Fruit fly (Drosophila melanogaster) whole organism, embryonic: ENCODE results near the gene CG9360.

Experiments used
- Antp ChIP-seq: fragments of 200-800 bp; sonication (Bioruptor generic); optimal IDR thresholded peaks from 3 replicates; lab custom pipeline; 2016; ENCODE audit warnings: missing biosample characterization, missing genetic modification characterization
- B-H2 ChIP-seq: fragments of 200-800 bp; sonication (Bioruptor generic); optimal IDR thresholded peaks from 2 replicates; lab custom pipeline; 2018; ENCODE audit warnings: missing biosample characterization, mild to moderate bottlenecking, missing genetic modification characterization
- C15 ChIP-seq: fragments of 200-800 bp; sonication (Bioruptor generic); IDR thresholded peaks from 3 replicates; pipeline ENCODE4 v1.3.6; 2022; ENCODE audit warnings: missing biosample characterization, missing genetic modification characterization
- CG10147 ChIP-seq: fragments of 200-800 bp; sonication (Bioruptor generic); optimal IDR thresholded peaks from 2 replicates; lab custom pipeline; 2019; ENCODE audit warnings: missing biosample characterization, mild to moderate bottlenecking, missing genetic modification characterization, moderate library complexity
- CG11504 ChIP-seq: fragments of 200-800 bp; sonication (Bioruptor generic); optimal IDR thresholded peaks from 3 replicates; lab custom pipeline; 2019; ENCODE audit warnings: missing biosample characterization, mild to moderate bottlenecking, missing genetic modification characterization, moderate library complexity
- CG12071 ChIP-seq: fragments of 200-800 bp; sonication (Bioruptor generic); optimal IDR thresholded peaks from 3 replicates; lab custom pipeline; 2018; ENCODE audit warnings: missing biosample characterization, mild to moderate bottlenecking, missing genetic modification characterization
- CG12104 ChIP-seq: fragments of 200-800 bp; sonication (Bioruptor generic); optimal IDR thresholded peaks from 3 replicates; lab custom pipeline; 2016; ENCODE audit warnings: missing biosample characterization, missing genetic modification characterization
- CG12155 ChIP-seq: fragments of 200-800 bp; sonication (Bioruptor generic); optimal IDR thresholded peaks from 3 replicates; lab custom pipeline; 2016; ENCODE audit warnings: missing biosample characterization, missing genetic modification characterization
- CG15269 ChIP-seq: fragments of 200-800 bp; sonication (Bioruptor generic); optimal IDR thresholded peaks from 2 replicates; lab custom pipeline; 2018; ENCODE audit warnings: missing biosample characterization, mild to moderate bottlenecking, missing genetic modification characterization, moderate library complexity
- CG1602 ChIP-seq: fragments of 200-800 bp; sonication (Bioruptor generic); optimal IDR thresholded peaks from 3 replicates; lab custom pipeline; 2016; ENCODE audit warnings: missing biosample characterization, missing genetic modification characterization
- CG16815 ChIP-seq: fragments of 200-800 bp; sonication (Bioruptor generic); optimal IDR thresholded peaks from 3 replicates; lab custom pipeline; 2017; ENCODE audit warnings: missing biosample characterization, mild to moderate bottlenecking, missing genetic modification characterization
- CG16863 ChIP-seq: fragments of 200-800 bp; sonication (Bioruptor generic); optimal IDR thresholded peaks from 3 replicates; lab custom pipeline; 2016; ENCODE audit warnings: missing biosample characterization, missing genetic modification characterization
- CG17361 ChIP-seq: fragments of 200-800 bp; sonication (Bioruptor generic); IDR thresholded peaks from 3 replicates; pipeline ENCODE4 v1.3.6; 2022; ENCODE audit warnings: missing biosample characterization, missing genetic modification characterization
- CG18599 ChIP-seq: fragments of 200-800 bp; sonication (Bioruptor generic); optimal IDR thresholded peaks from 3 replicates; lab custom pipeline; 2017; ENCODE audit warnings: missing biosample characterization, missing genetic modification characterization, mild to moderate bottlenecking, moderate library complexity, missing genetic modification reagents
- CG18619 ChIP-seq: fragments of 200-800 bp; sonication (Bioruptor generic); optimal IDR thresholded peaks from 3 replicates; lab custom pipeline; 2017; ENCODE audit warnings: missing biosample characterization, mild to moderate bottlenecking, missing genetic modification characterization
- CG2129 ChIP-seq: fragments of 200-800 bp; sonication (Bioruptor generic); IDR thresholded peaks from 2 replicates; pipeline ENCODE4 v1.3.6; 2022; ENCODE audit warnings: missing biosample characterization, missing genetic modification characterization; ENCODE audit not compliant: partially characterized antibody
- CG34376 ChIP-seq: fragments of 200-800 bp; sonication (Bioruptor generic); optimal IDR thresholded peaks from 2 replicates; lab custom pipeline; 2018; ENCODE audit warnings: missing biosample characterization, mild to moderate bottlenecking, missing genetic modification characterization
- CG42726 ChIP-seq: fragments of 200-800 bp; sonication (Bioruptor generic); IDR thresholded peaks from 2 replicates; pipeline ENCODE4 v1.3.6; 2022; ENCODE audit warnings: missing biosample characterization, missing genetic modification characterization; ENCODE audit not compliant: partially characterized antibody
- CG4282 ChIP-seq: fragments of 200-800 bp; sonication (Bioruptor generic); optimal IDR thresholded peaks from 2 replicates; lab custom pipeline; 2016; ENCODE audit warnings: missing biosample characterization, missing genetic modification characterization
- CG4820 ChIP-seq: fragments of 200-800 bp; sonication (Bioruptor generic); optimal IDR thresholded peaks from 3 replicates; lab custom pipeline; 2016; ENCODE audit warnings: missing biosample characterization, missing genetic modification characterization
- CG6254 ChIP-seq: fragments of 200-800 bp; sonication (Bioruptor generic); optimal IDR thresholded peaks from 3 replicates; lab custom pipeline; 2017; ENCODE audit warnings: mild to moderate bottlenecking, missing biosample characterization, missing genetic modification reagents, missing genetic modification characterization
- CG6272 ChIP-seq: fragments of 200-800 bp; sonication (Bioruptor generic); IDR thresholded peaks from 2 replicates; pipeline ENCODE4 v1.3.6; 2022; ENCODE audit warnings: missing biosample characterization, missing genetic modification characterization
- CG9797 ChIP-seq: fragments of 200-800 bp; sonication (Bioruptor generic); optimal IDR thresholded peaks from 3 replicates; lab custom pipeline; 2018; ENCODE audit warnings: missing biosample characterization, mild to moderate bottlenecking, missing genetic modification characterization
- CG9876 ChIP-seq: fragments of 200-800 bp; sonication (Bioruptor generic); optimal IDR thresholded peaks from 2 replicates; lab custom pipeline; 2016; ENCODE audit warnings: missing biosample characterization, missing genetic modification characterization
- Chrac-16 ChIP-seq: fragments of 200-800 bp; sonication (Bioruptor generic); optimal IDR thresholded peaks from 3 replicates; lab custom pipeline; 2016; ENCODE audit warnings: missing biosample characterization, missing genetic modification characterization
- Deaf1 ChIP-seq: fragments of 200-800 bp; optimal IDR thresholded peaks from 3 replicates; lab custom pipeline; 2019; ENCODE audit warnings: missing biosample characterization, mild to moderate bottlenecking, missing genetic modification characterization, moderate library complexity
- Dek ChIP-seq: fragments of 200-800 bp; sonication (Bioruptor generic); optimal IDR thresholded peaks from 3 replicates; lab custom pipeline; 2019; ENCODE audit warnings: missing biosample characterization, mild to moderate bottlenecking, missing genetic modification characterization, moderate library complexity
- ERR ChIP-seq: fragments of 200-800 bp; sonication (Bioruptor generic); optimal IDR thresholded peaks from 2 replicates; lab custom pipeline; 2016; ENCODE audit warnings: missing biosample characterization, missing genetic modification characterization
- GATAe ChIP-seq: fragments of 200-800 bp; sonication (Bioruptor generic); conservative IDR thresholded peaks from 2 replicates; pipeline ENCODE4 v1.3.6; 2022; ENCODE audit warnings: missing biosample characterization, missing genetic modification characterization
- Hey ChIP-seq: fragments of 200-800 bp; sonication (Bioruptor generic); optimal IDR thresholded peaks from 3 replicates; lab custom pipeline; 2018; ENCODE audit warnings: missing biosample characterization, mild to moderate bottlenecking, missing genetic modification characterization
- Hr39 ChIP-seq: fragments of >200 bp; optimal IDR thresholded peaks from 2 replicates; lab custom pipeline; 2017
- Jarid2 ChIP-seq: fragments of 200-800 bp; sonication (Bioruptor generic); optimal IDR thresholded peaks from 3 replicates; lab custom pipeline; 2017; ENCODE audit warnings: mild to moderate bottlenecking, missing biosample characterization, missing genetic modification reagents, missing genetic modification characterization
- NC2α ChIP-seq: fragments of 200-800 bp; sonication (Bioruptor generic); optimal IDR thresholded peaks from 2 replicates; lab custom pipeline; 2016; ENCODE audit warnings: missing biosample characterization, missing genetic modification characterization
- PHDP ChIP-seq: fragments of 200-800 bp; sonication (Bioruptor generic); optimal IDR thresholded peaks from 3 replicates; lab custom pipeline; 2018; ENCODE audit warnings: missing biosample characterization, mild to moderate bottlenecking, missing genetic modification characterization, moderate library complexity
- al ChIP-seq: fragments of 200-800 bp; sonication (Bioruptor generic); IDR thresholded peaks from 2 replicates; pipeline ENCODE4 v1.3.6; 2022; ENCODE audit warnings: missing biosample characterization, missing genetic modification characterization
- ash1 ChIP-seq: fragments of 200-800 bp; sonication (Bioruptor generic); optimal IDR thresholded peaks from 2 replicates; lab custom pipeline; 2018; ENCODE audit warnings: missing biosample characterization, mild to moderate bottlenecking, missing genetic modification characterization
- br ChIP-seq: fragments of >200 bp; optimal IDR thresholded peaks from 2 replicates; lab custom pipeline; 2017
- chn ChIP-seq: fragments of 200-800 bp; sonication (Bioruptor generic); optimal IDR thresholded peaks from 2 replicates; lab custom pipeline; 2016; ENCODE audit warnings: missing biosample characterization, missing genetic modification characterization
- cwo ChIP-seq: fragments of 200-800 bp; sonication (Bioruptor generic); optimal IDR thresholded peaks from 3 replicates; lab custom pipeline; 2017; ENCODE audit warnings: missing biosample characterization, missing genetic modification characterization, mild to moderate bottlenecking, moderate library complexity, missing genetic modification reagents
- emc ChIP-seq: fragments of 200-800 bp; sonication (Bioruptor generic); optimal IDR thresholded peaks from 2 replicates; lab custom pipeline; 2016; ENCODE audit warnings: missing biosample characterization, missing genetic modification characterization
- exex ChIP-seq: fragments of 200-800 bp; sonication (Bioruptor generic); optimal IDR thresholded peaks from 4 replicates; lab custom pipeline; 2018; ENCODE audit warnings: missing biosample characterization, mild to moderate bottlenecking, missing genetic modification characterization, moderate library complexity
- gcm2 ChIP-seq: fragments of 200-800 bp; sonication (Bioruptor generic); optimal IDR thresholded peaks from 2 replicates; lab custom pipeline; 2016; ENCODE audit warnings: missing biosample characterization, missing genetic modification characterization
- gfzf ChIP-seq: fragments of 200-800 bp; sonication (Bioruptor generic); optimal IDR thresholded peaks from 2 replicates; lab custom pipeline; 2016; ENCODE audit warnings: missing biosample characterization, mild to moderate bottlenecking, missing genetic modification characterization, moderate library complexity
- gsb ChIP-seq: fragments of 200-800 bp; sonication (Bioruptor generic); IDR thresholded peaks from 2 replicates; pipeline ENCODE4 v1.3.6; 2022; ENCODE audit warnings: missing biosample characterization, missing genetic modification characterization
- gsb-n ChIP-seq: fragments of 200-800 bp; sonication (Bioruptor generic); optimal IDR thresholded peaks from 3 replicates; lab custom pipeline; 2018; ENCODE audit warnings: missing biosample characterization, mild to moderate bottlenecking, missing genetic modification characterization
- h ChIP-seq: fragments of >200 bp; optimal IDR thresholded peaks from 2 replicates; lab custom pipeline; 2017
- ken ChIP-seq: fragments of 200-800 bp; sonication (Bioruptor generic); IDR thresholded peaks from 3 replicates; pipeline ENCODE4 v1.3.6; 2022; ENCODE audit warnings: missing biosample characterization, missing genetic modification characterization
- luna ChIP-seq: fragments of 200-800 bp; sonication (Bioruptor generic); optimal IDR thresholded peaks from 2 replicates; lab custom pipeline; 2016; ENCODE audit warnings: missing biosample characterization, missing genetic modification characterization
- pan ChIP-seq, 4 experiments: fragments of >200 bp in 3 of 4; fragments of 200-800 bp in 1 of 4; sonication (Bioruptor generic) in 1 of 4; optimal IDR thresholded peaks in 3 of 4; IDR thresholded peaks in 1 of 4; 2 replicates each; pipeline versions ENCODE4 v1.3.6 to Lab custom; 2017 to 2022; ENCODE audit warnings: missing biosample characterization in 2 of 4, missing genetic modification characterization in 2 of 4, mixed read lengths in 1 of 4
- pfk ChIP-seq: fragments of 200-800 bp; sonication (Bioruptor generic); optimal IDR thresholded peaks from 2 replicates; lab custom pipeline; 2018; ENCODE audit warnings: missing biosample characterization, mild to moderate bottlenecking, missing genetic modification characterization, moderate library complexity
- pum ChIP-seq: fragments of 200-800 bp; sonication (Bioruptor generic); optimal IDR thresholded peaks from 2 replicates; lab custom pipeline; 2016; ENCODE audit warnings: missing biosample characterization, missing genetic modification characterization
- sd ChIP-seq: fragments of 200-800 bp; sonication (Bioruptor generic); optimal IDR thresholded peaks from 3 replicates; lab custom pipeline; 2018; ENCODE audit warnings: missing biosample characterization, mild to moderate bottlenecking, missing genetic modification characterization, moderate library complexity
- slp2 ChIP-seq: fragments of 200-800 bp; sonication (Bioruptor generic); optimal IDR thresholded peaks from 2 replicates; lab custom pipeline; 2016; ENCODE audit warnings: missing biosample characterization, missing genetic modification characterization
- sug ChIP-seq: fragments of 200-800 bp; optimal IDR thresholded peaks from 2 replicates; lab custom pipeline; 2019; ENCODE audit warnings: missing biosample characterization, mild to moderate bottlenecking, missing genetic modification characterization, moderate library complexity
- vfl ChIP-seq: fragments of 200-800 bp; sonication (Bioruptor generic); optimal IDR thresholded peaks from 2 replicates; lab custom pipeline; 2016; ENCODE audit warnings: missing biosample characterization, missing genetic modification characterization

The CG9360 gene

dm6 chrX:11764540-11765136, at the start of gene CG9360 (continued):
- TF ChIP-seq CG6254 (GFP tag; lab: Kevin White, UChicago): no peak
- no peak for TF ChIP-seq pum (GFP tag; lab: Kevin White, UChicago)
- no peak for TF ChIP-seq emc (GFP tag; lab: Kevin White, UChicago)
- TF ChIP-seq pan (optimal IDR thresholded peaks at IDR 0.05; lab: Kevin White, UChicago): no peak
- TF ChIP-seq pan (GFP tag; optimal IDR thresholded peaks at IDR 0.05 in 1 of 2, IDR thresholded peaks at IDR 0.05 in 1 of 2): no peak
- no peak for TF ChIP-seq PHDP (tag; lab: Kevin White, UChicago)
- TF ChIP-seq NC2α (GFP tag; lab: Kevin White, UChicago): no peak
- TF ChIP-seq C15: no peak
- no peak for TF ChIP-seq luna
- TF ChIP-seq CG18619: no peak
- no peak for TF ChIP-seq B-H2
- no peak for TF ChIP-seq ERR
- no peak for TF ChIP-seq pfk (GFP tag; lab: Kevin White, UChicago)
- TF ChIP-seq CG12155: no peak
- TF ChIP-seq chn (GFP tag; lab: Kevin White, UChicago): no peak
- no peak for TF ChIP-seq Chrac-16
- no peak for TF ChIP-seq CG16815
- TF ChIP-seq CG9797 (GFP tag; lab: Kevin White, UChicago): no peak
- no peak for TF ChIP-seq al (GFP tag; lab: Robert Waterston, UW)
- TF ChIP-seq CG16863: no peak
- TF ChIP-seq CG4282 (GFP tag; lab: Kevin White, UChicago): no peak
- no peak for TF ChIP-seq h (lab: Kevin White, UChicago)
- TF ChIP-seq CG18599: no peak
- TF ChIP-seq Deaf1: peak; percentile 85
- no peak for TF ChIP-seq vfl (GFP tag; lab: Kevin White, UChicago)
- TF ChIP-seq gfzf (GFP tag; lab: Kevin White, UChicago): no peak
- TF ChIP-seq sug (tag; lab: Kevin White, UChicago): peak; percentile 64
- no peak for TF ChIP-seq ash1
- no peak for TF ChIP-seq CG2129
- TF ChIP-seq CG34376: peak; percentile 57
- TF ChIP-seq sd (tag; lab: Kevin White, UChicago): no peak
- 0 out of 2 replicates have a peak, but pooled peaks have one; percentile 18 for TF ChIP-seq GATAe
- no peak for TF ChIP-seq CG17361
- peak; percentile 74 for TF ChIP-seq exex (tag; lab: Kevin White, UChicago)
- no peak for TF ChIP-seq CG12104 (GFP tag; lab: Kevin White, UChicago)
- TF ChIP-seq br: no peak
- TF ChIP-seq CG12071 (GFP tag; lab: Kevin White, UChicago): no peak
- no peak for TF ChIP-seq slp2
- TF ChIP-seq CG10147: no peak
- TF ChIP-seq CG15269 (tag; lab: Kevin White, UChicago): no peak

- TF ChIP-seq al (GFP tag; lab: Robert Waterston, UW): no peak
- peak; percentile 11 for TF ChIP-seq Hey (tag; lab: Kevin White, UChicago)
- no peak for TF ChIP-seq CG11504 (tag; lab: Kevin White, UChicago)
- no peak for TF ChIP-seq CG1602 (GFP tag; lab: Kevin White, UChicago)
- no peak for TF ChIP-seq Dek (tag; lab: Kevin White, UChicago)
- no peak for TF ChIP-seq CG42726 (GFP tag; lab: Robert Waterston, UW)
- no peak for TF ChIP-seq Hr39 (lab: Kevin White, UChicago)
- no peak for TF ChIP-seq gcm2 (GFP tag; lab: Kevin White, UChicago)
- TF ChIP-seq gsb (GFP tag; lab: Robert Waterston, UW): no peak
- TF ChIP-seq cwo (GFP tag; lab: Kevin White, UChicago): peak; percentile 85
- TF ChIP-seq ken (GFP tag; lab: Robert Waterston, UW): no peak
- no peak for TF ChIP-seq gsb-n (tag; lab: Kevin White, UChicago)
- no peak for TF ChIP-seq CG6272 (GFP tag; lab: Robert Waterston, UW)
- no peak for TF ChIP-seq Jarid2
- TF ChIP-seq CG4820: no peak
- TF ChIP-seq CG9876: no peak
- TF ChIP-seq Antp (GFP tag; lab: Kevin White, UChicago): no peak
Measured at dm6 chrX:11813721-11814161, 49.4 kb upstream of the CG9360 start.
